Worm (Caenorhabditis elegans) whole organism, late embryonic: ENCODE measurements around the gene ced-6.

Source experiments
- T23F11.4 ChIP-seq: fragments of 200-800 bp; sonication (Bioruptor generic); optimal IDR thresholded peaks from 2 replicates; lab custom pipeline; 2018; ENCODE audit warnings: mild to moderate bottlenecking, missing genetic modification characterization, missing compliant biosample characterization
- Y22D7AL.16 ChIP-seq: sonication (generic microtip); optimal IDR thresholded peaks from 2 replicates; lab custom pipeline; 2016; ENCODE audit warnings: missing genetic modification characterization, missing compliant biosample characterization
- ahr-1 ChIP-seq: sonication (generic microtip); optimal IDR thresholded peaks from 2 replicates; lab custom pipeline; 2016; ENCODE audit warnings: missing genetic modification characterization, missing compliant biosample characterization
- ceh-31 ChIP-seq: sonication (generic microtip); optimal IDR thresholded peaks from 2 replicates; lab custom pipeline; 2016; ENCODE audit warnings: missing genetic modification characterization, missing compliant biosample characterization
- elt-4 ChIP-seq: sonication (generic microtip); optimal IDR thresholded peaks from 2 replicates; lab custom pipeline; 2016; ENCODE audit warnings: missing genetic modification characterization, missing compliant biosample characterization
- ets-4 ChIP-seq: sonication (generic microtip); optimal IDR thresholded peaks from 2 replicates; lab custom pipeline; 2016; ENCODE audit warnings: missing genetic modification characterization, missing compliant biosample characterization
- rnt-1 ChIP-seq: sonication (generic microtip); optimal IDR thresholded peaks from 2 replicates; lab custom pipeline; 2016; ENCODE audit warnings: missing genetic modification characterization, missing compliant biosample characterization
- zip-5 ChIP-seq: sonication (generic microtip); optimal IDR thresholded peaks from 2 replicates; lab custom pipeline; 2016; ENCODE audit warnings: missing genetic modification characterization, missing compliant biosample characterization

DNA sequence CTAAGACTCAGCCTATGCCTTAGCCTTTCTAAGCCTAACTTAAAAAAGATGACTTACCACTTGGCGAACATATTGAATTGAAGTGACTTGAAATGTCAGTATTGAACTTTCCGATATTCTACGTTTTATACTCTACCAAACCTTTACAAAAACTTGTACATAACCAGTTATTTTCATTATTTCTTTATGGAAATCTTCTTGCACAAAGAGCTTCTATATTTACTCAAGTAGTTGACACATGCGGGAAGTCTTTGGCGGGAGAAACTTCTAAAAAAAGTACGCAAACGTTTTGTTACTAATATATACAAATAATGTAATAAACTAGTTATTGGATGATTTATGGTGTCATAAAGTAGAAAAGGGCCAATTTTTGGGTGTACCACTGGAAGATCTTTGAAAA lies 26.9 kb upstream of the ced-6 start, which contains the start of gene nspb-12:
- no peak for TF ChIP-seq ceh-31 (tag; lab: Kevin White, UChicago)
- TF ChIP-seq ets-4 (tag; lab: Kevin White, UChicago): no peak
- no peak for TF ChIP-seq T23F11.4 (GFP tag; lab: Kevin White, UChicago)
- TF ChIP-seq rnt-1 (tag; lab: Kevin White, UChicago): no peak
- TF ChIP-seq zip-5 (tag; lab: Kevin White, UChicago): no peak
- TF ChIP-seq elt-4 (tag; lab: Kevin White, UChicago): no peak
- no peak for TF ChIP-seq Y22D7AL.16 (tag; lab: Kevin White, UChicago)
- TF ChIP-seq ahr-1 (tag; lab: Kevin White, UChicago): no peak
